Worm (Caenorhabditis elegans): Measurements from ENCODE around the gene bbln-1.

- TF ChIP-seq nhr-28 (tag; optimal IDR thresholded peaks at IDR 0.05) (no peak), lin-13 (tag; optimal IDR thresholded peaks at IDR 0.05) (no peak), unc-39 (tag; optimal IDR thresholded peaks at IDR 0.05) (no peak), snpc-4 (tag; optimal IDR thresholded peaks at IDR 0.05) (no peak), unc-62 (GFP tag; optimal IDR thresholded peaks at IDR 0.05) (no peak), nhr-76 (tag; optimal IDR thresholded peaks at IDR 0.05) (no peak), pha-4 (tag; optimal IDR thresholded peaks at IDR 0.05) (no peak), elt-3 (tag; optimal IDR thresholded peaks at IDR 0.05) (no peak), lin-32 (GFP tag; optimal IDR thresholded peaks at IDR 0.05) (no peak), ceh-39 (tag; optimal IDR thresholded peaks at IDR 0.05) (no peak), elt-1 (tag; optimal IDR thresholded peaks at IDR 0.05; ENCODE audit: borderline replicate concordance, insufficient read depth) (no peak), nhr-12 (tag; optimal IDR thresholded peaks at IDR 0.05) (no peak)
Observed at ce11 chrX:3191353-3192065, 39.2 kb upstream of the bbln-1 start.

Data from whole organism, mixed stage, embryonic.